Fruit fly (Drosophila melanogaster) whole organism, prepupa: Measurements from ENCODE around the gene Pax.

Experiments
- Blimp-1 ChIP-seq: fragments of 200-800 bp; sonication (Bioruptor generic); optimal IDR thresholded peaks from 3 replicates; lab custom pipeline; 2017; ENCODE audit warnings: missing biosample characterization, missing genetic modification characterization, mild to moderate bottlenecking, moderate library complexity, missing genetic modification reagents
- CG10631 ChIP-seq: fragments of 200-800 bp; sonication (Bioruptor generic); optimal IDR thresholded peaks from 2 replicates; lab custom pipeline; 2016; ENCODE audit warnings: missing biosample characterization, missing genetic modification characterization
- CG10669 ChIP-seq: fragments of 200-800 bp; sonication (Bioruptor generic); optimal IDR thresholded peaks from 3 replicates; lab custom pipeline; 2018; ENCODE audit warnings: missing biosample characterization, mild to moderate bottlenecking, missing genetic modification characterization, moderate library complexity
- CG11294 ChIP-seq: fragments of 200-800 bp; sonication (Bioruptor generic); IDR thresholded peaks from 2 replicates; pipeline ENCODE4 v1.3.6; 2022; ENCODE audit warnings: missing biosample characterization, missing genetic modification characterization
- CG11762 ChIP-seq: fragments of 200-800 bp; sonication (Bioruptor generic); optimal IDR thresholded peaks from 3 replicates; lab custom pipeline; 2016; ENCODE audit warnings: missing biosample characterization, missing genetic modification characterization; ENCODE audit not compliant: insufficient read depth
- CG11902 ChIP-seq: fragments of 200-800 bp; sonication (Bioruptor generic); optimal IDR thresholded peaks from 3 replicates; lab custom pipeline; 2016; ENCODE audit warnings: missing biosample characterization, missing genetic modification characterization
- CG15336 ChIP-seq: fragments of 200-800 bp; sonication (Bioruptor generic); IDR thresholded peaks from 2 replicates; pipeline ENCODE4 v1.3.6; 2022; ENCODE audit warnings: missing biosample characterization, missing genetic modification characterization
- CG1621 ChIP-seq: fragments of 200-800 bp; sonication (Bioruptor generic); optimal IDR thresholded peaks from 3 replicates; lab custom pipeline; 2018; ENCODE audit warnings: missing biosample characterization, mild to moderate bottlenecking, missing genetic modification characterization
- CG16779 ChIP-seq: fragments of 200-800 bp; sonication (Bioruptor generic); optimal IDR thresholded peaks from 3 replicates; lab custom pipeline; 2017; ENCODE audit warnings: missing biosample characterization, mild to moderate bottlenecking, missing genetic modification characterization
- CG3032 ChIP-seq: fragments of 200-800 bp; optimal IDR thresholded peaks from 2 replicates; lab custom pipeline; 2019; ENCODE audit warnings: missing biosample characterization, mild to moderate bottlenecking, missing genetic modification characterization, moderate library complexity
- CG34406 ChIP-seq: fragments of 200-800 bp; sonication (Bioruptor generic); optimal IDR thresholded peaks from 3 replicates; lab custom pipeline; 2016; ENCODE audit warnings: missing biosample characterization, missing genetic modification characterization
- CG3919 ChIP-seq: fragments of 200-800 bp; sonication (Bioruptor generic); optimal IDR thresholded peaks from 3 replicates; lab custom pipeline; 2016; ENCODE audit warnings: missing biosample characterization, missing genetic modification characterization
- CG4318 ChIP-seq: fragments of 200-800 bp; sonication (Bioruptor generic); optimal IDR thresholded peaks from 3 replicates; lab custom pipeline; 2017; ENCODE audit warnings: missing biosample characterization, mild to moderate bottlenecking, missing genetic modification characterization
- CG6163 ChIP-seq: fragments of 200-800 bp; sonication (Bioruptor generic); IDR thresholded peaks from 3 replicates; pipeline ENCODE4 v1.3.6; 2022; ENCODE audit warnings: missing biosample characterization, missing genetic modification characterization
- CG6792 ChIP-seq: fragments of 200-800 bp; sonication (Bioruptor generic); optimal IDR thresholded peaks from 3 replicates; lab custom pipeline; 2016; ENCODE audit warnings: missing biosample characterization, missing genetic modification characterization
- CG6808 ChIP-seq: fragments of 200-800 bp; sonication (Bioruptor generic); optimal IDR thresholded peaks from 3 replicates; lab custom pipeline; 2017; ENCODE audit warnings: missing biosample characterization, missing genetic modification characterization, mild to moderate bottlenecking, moderate library complexity, missing genetic modification reagents
- CG6854 ChIP-seq: fragments of 200-800 bp; sonication (Bioruptor generic); optimal IDR thresholded peaks from 2 replicates; lab custom pipeline; 2017; ENCODE audit warnings: missing biosample characterization, mild to moderate bottlenecking, missing genetic modification characterization
- CG8119 ChIP-seq: fragments of 200-800 bp; sonication (Bioruptor generic); IDR thresholded peaks from 3 replicates; pipeline ENCODE4 v1.3.6; 2022; ENCODE audit warnings: missing biosample characterization, missing genetic modification characterization
- CG8319 ChIP-seq: fragments of 200-800 bp; sonication (Bioruptor generic); optimal IDR thresholded peaks from 3 replicates; lab custom pipeline; 2016; ENCODE audit warnings: missing biosample characterization, missing genetic modification characterization
- CG8632 ChIP-seq: fragments of 200-800 bp; sonication (Bioruptor generic); optimal IDR thresholded peaks from 3 replicates; lab custom pipeline; 2016; ENCODE audit warnings: missing biosample characterization, missing genetic modification characterization
- Eip75B ChIP-seq: fragments of 200-800 bp; sonication (Bioruptor generic); optimal IDR thresholded peaks from 3 replicates; lab custom pipeline; 2016; ENCODE audit warnings: missing biosample characterization, missing genetic modification characterization
- Eip93F ChIP-seq: fragments of 200-800 bp; sonication (Bioruptor generic); optimal IDR thresholded peaks from 2 replicates; lab custom pipeline; 2016; ENCODE audit warnings: missing biosample characterization, mild to moderate bottlenecking, missing genetic modification characterization
- Ets21C ChIP-seq: fragments of 200-800 bp; sonication (Bioruptor generic); optimal IDR thresholded peaks from 3 replicates; lab custom pipeline; 2016; ENCODE audit warnings: missing biosample characterization, missing genetic modification characterization
- Ets96B ChIP-seq: fragments of 200-800 bp; optimal IDR thresholded peaks from 2 replicates; lab custom pipeline; 2019; ENCODE audit warnings: missing biosample characterization, mild to moderate bottlenecking, missing genetic modification characterization, moderate library complexity
- Hr39 ChIP-seq: fragments of 200-800 bp; sonication (Bioruptor generic); optimal IDR thresholded peaks from 2 replicates; lab custom pipeline; 2016; ENCODE audit warnings: missing biosample characterization, missing genetic modification characterization
- Met ChIP-seq: fragments of 200-800 bp; sonication (Bioruptor generic); optimal IDR thresholded peaks from 3 replicates; lab custom pipeline; 2016; ENCODE audit warnings: missing biosample characterization, missing genetic modification characterization
- Smox ChIP-seq: fragments of 200-800 bp; sonication (Bioruptor generic); optimal IDR thresholded peaks from 3 replicates; lab custom pipeline; 2016; ENCODE audit warnings: missing biosample characterization, missing genetic modification characterization
- Sox14 ChIP-seq: fragments of 200-800 bp; sonication (Bioruptor generic); optimal IDR thresholded peaks from 3 replicates; lab custom pipeline; 2016; ENCODE audit warnings: missing biosample characterization, missing genetic modification characterization
- Sox15 ChIP-seq: fragments of 200-800 bp; sonication (Bioruptor generic); optimal IDR thresholded peaks from 3 replicates; lab custom pipeline; 2016; ENCODE audit warnings: missing biosample characterization, missing genetic modification characterization
- achi ChIP-seq: fragments of 200-800 bp; sonication (Bioruptor generic); optimal IDR thresholded peaks from 3 replicates; lab custom pipeline; 2016; ENCODE audit warnings: missing biosample characterization, missing genetic modification characterization
- acj6 ChIP-seq: fragments of 200-800 bp; sonication (Bioruptor generic); optimal IDR thresholded peaks from 3 replicates; lab custom pipeline; 2016; ENCODE audit warnings: missing biosample characterization, missing genetic modification characterization
- cyc ChIP-seq: fragments of 200-800 bp; sonication (Bioruptor generic); optimal IDR thresholded peaks from 3 replicates; lab custom pipeline; 2016; ENCODE audit warnings: missing biosample characterization, missing genetic modification characterization
- dac ChIP-seq: fragments of 200-800 bp; sonication (Bioruptor generic); optimal IDR thresholded peaks from 2 replicates; lab custom pipeline; 2017; ENCODE audit warnings: missing biosample characterization, mild to moderate bottlenecking, missing genetic modification characterization
- dsx ChIP-seq: fragments of 200-800 bp; optimal IDR thresholded peaks from 3 replicates; lab custom pipeline; 2019; ENCODE audit warnings: missing biosample characterization, mild to moderate bottlenecking, missing genetic modification characterization, moderate library complexity; ENCODE audit not compliant: poor library complexity, severe bottlenecking
- eg ChIP-seq: fragments of 200-800 bp; sonication (Bioruptor generic); IDR thresholded peaks from 3 replicates; pipeline ENCODE4 v1.3.6; 2022; ENCODE audit warnings: missing biosample characterization, missing genetic modification characterization
- esn ChIP-seq: fragments of 200-800 bp; sonication (Bioruptor generic); optimal IDR thresholded peaks from 2 replicates; lab custom pipeline; 2016; ENCODE audit warnings: missing biosample characterization, mild to moderate bottlenecking, missing genetic modification characterization, moderate library complexity
- fd85E ChIP-seq: fragments of 200-800 bp; sonication (Bioruptor generic); optimal IDR thresholded peaks from 3 replicates; lab custom pipeline; 2016; ENCODE audit warnings: missing biosample characterization, missing genetic modification characterization
- lz ChIP-seq: fragments of 200-800 bp; sonication (Bioruptor generic); optimal IDR thresholded peaks from 3 replicates; lab custom pipeline; 2016; ENCODE audit warnings: missing biosample characterization, missing genetic modification characterization
- pdm3 ChIP-seq: fragments of 200-800 bp; sonication (Bioruptor generic); optimal IDR thresholded peaks from 3 replicates; lab custom pipeline; 2016; ENCODE audit warnings: missing biosample characterization, missing genetic modification characterization
- spab ChIP-seq: fragments of 200-800 bp; sonication (Bioruptor generic); optimal IDR thresholded peaks from 2 replicates; lab custom pipeline; 2017; ENCODE audit warnings: missing biosample characterization, mild to moderate bottlenecking, missing genetic modification characterization, missing genetic modification reagents
- svp ChIP-seq: fragments of 200-800 bp; sonication (Bioruptor generic); peaks from one replicate; lab custom pipeline; 2016; ENCODE audit warnings: missing biosample characterization, missing genetic modification characterization
- topi ChIP-seq: fragments of 200-800 bp; sonication (Bioruptor generic); optimal IDR thresholded peaks from 3 replicates; lab custom pipeline; 2016; ENCODE audit warnings: missing biosample characterization, missing genetic modification characterization
- vri ChIP-seq: fragments of 200-800 bp; sonication (Bioruptor generic); optimal IDR thresholded peaks from 3 replicates; lab custom pipeline; 2016; ENCODE audit warnings: missing biosample characterization, mild to moderate bottlenecking, missing genetic modification characterization

Pax gene

DNA sequence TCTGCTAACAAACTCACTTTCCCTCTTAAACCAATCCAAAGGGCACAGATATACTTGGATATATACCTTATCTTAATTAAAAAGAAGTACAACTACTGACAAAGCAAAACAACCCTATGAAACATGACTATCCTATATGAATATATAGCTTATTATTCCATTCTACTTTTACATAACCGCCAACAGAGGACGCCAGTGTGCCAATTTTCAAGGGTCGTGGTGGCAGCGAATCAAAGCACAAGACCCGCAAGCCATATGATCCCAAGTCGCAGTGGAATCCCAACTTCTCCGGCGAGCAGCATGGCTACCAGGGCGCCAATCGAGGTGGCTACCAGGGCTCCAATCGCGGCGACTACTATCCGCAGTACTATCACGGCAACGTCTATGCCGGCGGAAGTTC, 44.0 kb downstream of the Pax start:
- no peak for TF ChIP-seq CG10669
- TF ChIP-seq svp (GFP tag; lab: Kevin White, UChicago) = peak; percentile 37

DNA sequence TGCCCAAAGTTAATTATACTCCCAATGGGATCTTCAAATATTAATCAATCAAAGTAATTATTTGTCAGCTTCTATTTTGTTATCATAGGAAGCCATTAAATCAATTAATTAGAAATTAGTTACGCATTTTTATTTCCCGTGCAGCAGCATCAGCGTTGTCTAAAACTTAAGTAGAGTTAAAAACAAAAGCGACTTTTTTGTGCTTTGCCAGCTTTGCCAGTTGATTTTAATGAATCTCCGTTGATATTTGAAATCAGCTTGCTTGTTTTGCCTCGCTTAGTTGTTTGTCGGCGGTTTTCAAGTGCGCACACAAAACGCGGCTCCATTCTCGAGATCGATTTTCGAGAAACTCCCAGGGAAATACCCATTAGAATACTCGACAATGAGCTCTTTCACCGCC, 45.8 kb downstream of the Pax start, which contains the start of gene CG17350:
Gene CG17350 (plus strand): TSS at position 301 of the 400 bp plus-strand sequence.
- TF ChIP-seq Eip93F (GFP tag; lab: Kevin White, UChicago) = no peak
- no peak for TF ChIP-seq CG15336
- no peak for TF ChIP-seq cyc (GFP tag; lab: Kevin White, UChicago)
- TF ChIP-seq vri (GFP tag; lab: Kevin White, UChicago) = no peak
- TF ChIP-seq CG10669 = no peak
- no peak for TF ChIP-seq dac (GFP tag; lab: Kevin White, UChicago)
- TF ChIP-seq lz = no peak
- no peak for TF ChIP-seq CG11762
- no peak for TF ChIP-seq Sox14 (GFP tag; lab: Kevin White, UChicago)
- TF ChIP-seq CG3919 (GFP tag; lab: Kevin White, UChicago) = no peak
- TF ChIP-seq CG6854 (GFP tag; lab: Kevin White, UChicago) = no peak
- no peak for TF ChIP-seq Blimp-1 (GFP tag; lab: Kevin White, UChicago)
- no peak for TF ChIP-seq spab
- TF ChIP-seq CG3032 (tag; lab: Kevin White, UChicago) = no peak
- TF ChIP-seq achi (GFP tag; lab: Kevin White, UChicago) = no peak
- TF ChIP-seq Ets96B (tag; lab: Kevin White, UChicago) = no peak
- TF ChIP-seq CG6808 (GFP tag; lab: Kevin White, UChicago) = no peak
- TF ChIP-seq, all 60 proteins: peak for 0

DNA sequence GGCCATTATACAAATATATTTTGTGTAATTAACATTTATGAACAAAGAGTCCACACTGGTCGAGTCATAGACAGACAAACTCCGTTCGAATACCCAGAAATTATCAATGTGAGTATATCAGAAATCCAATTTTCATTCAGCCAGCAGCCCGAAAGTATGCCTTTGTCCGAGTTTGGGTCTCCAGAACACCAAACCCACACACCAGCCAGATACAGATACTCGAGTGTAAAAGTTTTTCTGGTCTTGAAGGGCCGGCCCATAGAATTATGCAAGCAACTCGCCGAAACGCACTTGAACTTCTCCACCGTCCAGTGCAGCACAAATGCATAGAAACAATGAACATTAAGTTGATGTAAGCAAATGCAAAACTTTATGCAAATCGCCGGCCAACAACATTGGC, 47.8 kb downstream of the Pax start:
- TF ChIP-seq CG4318 (GFP tag; lab: Kevin White, UChicago) = no peak

DNA sequence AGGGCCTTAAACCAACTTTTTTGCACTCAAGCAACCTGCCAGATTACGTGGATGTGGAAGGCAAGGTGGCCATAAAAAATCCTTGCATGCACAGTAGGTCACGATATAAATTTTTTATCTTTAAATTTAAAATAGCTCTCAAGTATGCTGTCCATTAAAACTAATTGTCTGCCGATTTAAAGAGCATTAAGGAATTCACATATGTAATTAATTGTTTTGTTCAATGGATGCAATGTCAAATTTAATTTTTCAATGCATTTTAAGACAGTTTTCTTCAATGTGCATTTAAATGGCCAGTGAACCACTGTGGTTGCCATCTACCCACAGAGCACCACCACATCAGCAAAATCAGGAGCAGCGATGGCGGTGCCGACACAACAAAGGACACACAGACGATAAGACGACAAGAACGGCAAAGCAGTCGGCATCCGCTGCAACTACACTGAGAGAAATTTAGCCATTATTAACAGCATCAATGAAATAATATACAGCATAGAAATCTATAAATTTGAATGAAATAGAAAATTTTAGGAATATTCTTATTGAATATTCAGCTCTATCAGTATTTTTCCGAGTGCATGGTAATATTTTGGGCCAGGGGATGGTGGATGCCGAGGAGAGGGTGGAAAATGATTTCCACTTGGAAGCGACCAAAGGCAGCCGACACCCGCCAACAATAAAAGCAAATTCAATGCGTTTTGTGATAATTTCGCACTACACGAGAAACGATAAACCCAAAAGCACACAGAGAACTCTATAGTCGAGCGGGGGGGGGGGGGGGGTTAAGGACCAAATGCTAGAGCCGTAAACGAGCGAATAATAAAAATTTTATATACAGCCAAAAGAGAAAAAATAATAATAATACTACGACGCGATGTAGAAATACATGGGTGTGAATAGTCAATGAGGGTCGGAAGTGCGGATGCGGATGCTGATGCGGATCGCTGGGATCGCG, 49.0 kb downstream of the Pax start:
- TF ChIP-seq fd85E (no peak), dac (GFP tag; lab: Kevin White, UChicago) (no peak), CG4318 (GFP tag; lab: Kevin White, UChicago) (no peak), vri (GFP tag; lab: Kevin White, UChicago) (no peak), Eip75B (peak; percentile 18), eg (no peak), achi (GFP tag; lab: Kevin White, UChicago) (peak; percentile 0), CG34406 (GFP tag; lab: Kevin White, UChicago) (peak; percentile 0), pdm3 (GFP tag; lab: Kevin White, UChicago) (peak; percentile 22), CG10669 (peak; percentile 45), topi (GFP tag; lab: Kevin White, UChicago) (peak; percentile 25), CG6792 (GFP tag; lab: Kevin White, UChicago) (peak; percentile 9), CG15336 (no peak), esn (GFP tag; lab: Kevin White, UChicago) (peak; percentile 32), lz (peak; percentile 7), CG8119 (GFP tag; lab: Robert Waterston, UW) (0 out of 3 replicates have a peak, but pooled peaks have one; percentile 28), CG8632 (GFP tag; lab: Kevin White, UChicago) (no peak), CG8319 (GFP tag; lab: Kevin White, UChicago) (no peak), CG11902 (GFP tag; lab: Kevin White, UChicago) (no peak), CG6163 (GFP tag; lab: Robert Waterston, UW) (no peak; the same call in 2 of the 3 replicates), Smox (GFP tag; lab: Kevin White, UChicago) (peak; percentile 12), dsx (GFP tag; lab: Kevin White, UChicago) (no peak), Ets21C (GFP tag; lab: Kevin White, UChicago) (no peak), CG1621 (peak; percentile 16), Sox15 (GFP tag; lab: Kevin White, UChicago) (no peak), Met (GFP tag; lab: Kevin White, UChicago) (peak; percentile 37), CG11294 (GFP tag; lab: Robert Waterston, UW) (no peak), CG16779 (tag; lab: Kevin White, UChicago) (no peak), Hr39 (GFP tag; lab: Kevin White, UChicago) (no peak), CG10631 (GFP tag; lab: Kevin White, UChicago) (peak; percentile 26), Eip93F (GFP tag; lab: Kevin White, UChicago) (no peak), acj6 (GFP tag; lab: Kevin White, UChicago) (peak; percentile 30)
